Fruit fly (Drosophila melanogaster): ENCODE data around the gene vnd.

Gene vnd

DNA sequence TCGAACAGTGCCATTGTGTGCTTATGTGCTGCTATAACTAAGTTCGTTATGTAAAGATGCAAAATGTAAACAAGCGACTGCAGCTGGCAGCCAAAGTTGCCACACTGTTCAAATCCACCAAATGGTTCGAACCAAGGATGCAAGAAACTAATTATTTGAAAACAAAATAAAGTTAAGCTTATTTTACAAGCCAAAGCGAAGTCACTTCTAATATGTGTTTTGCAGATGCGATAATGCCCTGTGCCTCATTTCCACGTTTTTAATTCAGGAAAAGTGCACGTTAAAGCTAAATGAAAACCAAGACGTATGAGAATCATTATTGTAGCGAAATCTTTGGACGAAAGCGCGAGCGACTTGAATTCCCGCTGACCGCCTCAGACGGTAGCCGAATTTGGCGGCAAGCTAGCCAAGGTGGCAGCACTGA, 39.2 kb downstream of the vnd start, which contains the start of the genes CG13365 and Vsp37A (continued):
- peak; percentile 44 for TF ChIP-seq OdsH (GFP tag; optimal IDR thresholded peaks at IDR 0.05)
- TF ChIP-seq CG9139 (GFP tag; optimal IDR thresholded peaks at IDR 0.05), result no peak
- TF ChIP-seq CG16779 (tag; optimal IDR thresholded peaks at IDR 0.05), result no peak
- TF ChIP-seq CG6808 (GFP tag; optimal IDR thresholded peaks at IDR 0.05), result peak; percentile 64
- TF ChIP-seq Smox (GFP tag; optimal IDR thresholded peaks at IDR 0.05), result no peak
- TF ChIP-seq CG32006 (GFP tag; optimal IDR thresholded peaks at IDR 0.05), result no peak
- no peak for TF ChIP-seq Met (GFP tag; optimal IDR thresholded peaks at IDR 0.05)
- TF ChIP-seq CG10631 (GFP tag; optimal IDR thresholded peaks at IDR 0.05), result peak; percentile 41
- peak; percentile 25 for TF ChIP-seq Hr4 (GFP tag; optimal IDR thresholded peaks at IDR 0.05)
- no peak for TF ChIP-seq Ets96B (tag; optimal IDR thresholded peaks at IDR 0.05)

DNA sequence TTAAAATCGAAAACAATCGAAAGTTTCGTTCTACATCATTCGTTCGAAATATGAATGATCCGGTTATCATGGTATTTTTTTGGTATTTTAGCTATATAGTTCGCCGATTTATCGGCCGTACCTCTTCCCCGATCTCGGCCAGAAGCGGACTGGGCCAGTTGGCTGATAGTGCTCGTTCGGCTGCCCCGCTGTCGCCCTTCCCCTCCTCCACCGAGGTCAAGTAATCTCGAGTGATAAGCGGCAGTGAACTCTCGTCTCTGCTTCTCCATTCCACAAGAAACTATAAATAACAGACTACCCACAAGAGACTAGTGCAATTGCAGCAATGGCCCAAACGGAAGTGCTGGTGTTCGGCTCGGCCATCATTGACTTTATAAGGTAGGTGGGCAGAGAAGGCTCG, 41.4 kb downstream of the vnd start, which contains the start of gene CG13369:
Gene CG13369, plus strand, starts transcription at position 112 of the 400 bp plus-strand sequence.
- no peak for TF ChIP-seq CG10669 (GFP tag; optimal IDR thresholded peaks at IDR 0.05)
- no peak for TF ChIP-seq ss (GFP tag; optimal IDR thresholded peaks at IDR 0.05)
- TF ChIP-seq eg (GFP tag; IDR thresholded peaks at IDR 0.05), result no peak
- no peak for TF ChIP-seq CG4318 (GFP tag; optimal IDR thresholded peaks at IDR 0.05)
- no peak for TF ChIP-seq Ets96B (tag; optimal IDR thresholded peaks at IDR 0.05)
- no peak for TF ChIP-seq CG1621 (tag; optimal IDR thresholded peaks at IDR 0.05)
- TF ChIP-seq vri (GFP tag; optimal IDR thresholded peaks at IDR 0.05), result no peak
- no peak for TF ChIP-seq Eip93F (GFP tag; optimal IDR thresholded peaks at IDR 0.05)
- no peak for TF ChIP-seq Sox14 (GFP tag; optimal IDR thresholded peaks at IDR 0.05)
- no peak for TF ChIP-seq CG3919 (GFP tag; optimal IDR thresholded peaks at IDR 0.05)
- no peak for TF ChIP-seq fd85E (GFP tag; optimal IDR thresholded peaks at IDR 0.05)
- no peak for TF ChIP-seq CG6276 (GFP tag; optimal IDR thresholded peaks at IDR 0.05)
- no peak for TF ChIP-seq topi (GFP tag; optimal IDR thresholded peaks at IDR 0.05)
- no peak for TF ChIP-seq Hr38 (GFP tag; optimal IDR thresholded peaks at IDR 0.05)
- TF ChIP-seq dsx (GFP tag; optimal IDR thresholded peaks at IDR 0.05; ENCODE audit: poor library complexity, severe bottlenecking), result no peak
- no peak for TF ChIP-seq CG15336 (GFP tag; IDR thresholded peaks at IDR 0.05)
- no peak for TF ChIP-seq cyc (GFP tag; optimal IDR thresholded peaks at IDR 0.05)

DNA sequence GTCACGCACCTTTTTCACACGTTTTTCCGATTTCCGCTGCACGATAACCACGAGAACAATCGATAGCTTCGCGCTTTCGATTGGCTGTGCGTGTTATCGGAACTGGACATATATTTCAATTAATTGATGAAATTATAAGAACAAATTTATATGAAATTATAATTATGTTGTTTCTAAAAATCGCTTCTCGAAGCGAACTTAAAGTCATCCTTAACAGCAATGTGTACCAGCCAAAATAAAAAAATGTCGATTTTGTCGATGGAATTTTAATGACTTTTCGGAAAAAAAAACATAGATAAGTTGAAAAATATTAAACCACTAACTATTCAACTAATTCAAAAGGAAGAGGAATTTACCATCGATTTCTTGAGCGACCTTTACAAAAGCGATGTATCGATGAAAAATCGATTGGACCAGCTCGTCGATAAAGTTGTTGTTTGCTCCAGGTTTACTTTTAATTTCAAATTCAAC, 43.3 kb downstream of the vnd start, which contains the start of the genes CG13364 and Hinfp:
Gene CG13364, minus strand, starts transcription at position 47 of the 471 bp plus-strand sequence.
Gene Hinfp, plus strand, starts transcription at position 386 of the 471 bp plus-strand sequence.
- TF ChIP-seq Met (GFP tag; optimal IDR thresholded peaks at IDR 0.05), result no peak
- no peak for TF ChIP-seq CG10669 (GFP tag; optimal IDR thresholded peaks at IDR 0.05)
- no peak for TF ChIP-seq CG6276 (GFP tag; optimal IDR thresholded peaks at IDR 0.05)
- no peak for TF ChIP-seq Smox (GFP tag; optimal IDR thresholded peaks at IDR 0.05)
- no peak for TF ChIP-seq Hr38 (GFP tag; optimal IDR thresholded peaks at IDR 0.05)
- TF ChIP-seq CG34406 (GFP tag; optimal IDR thresholded peaks at IDR 0.05), result no peak
- peak; percentile 73 for TF ChIP-seq Eip78C (GFP tag)
- TF ChIP-seq Eip75B (GFP tag; optimal IDR thresholded peaks at IDR 0.05), result no peak
- peak; percentile 6 for TF ChIP-seq topi (GFP tag; optimal IDR thresholded peaks at IDR 0.05)
- no peak for TF ChIP-seq CG8632 (GFP tag; optimal IDR thresholded peaks at IDR 0.05)
- peak in 1 of 2 experiments; percentile 18 for TF ChIP-seq ss (GFP tag; optimal IDR thresholded peaks at IDR 0.05)
- no peak for TF ChIP-seq vri (GFP tag; optimal IDR thresholded peaks at IDR 0.05)
- TF ChIP-seq Gug (GFP tag; IDR thresholded peaks at IDR 0.05), result no peak
- no peak for TF ChIP-seq Blimp-1 (GFP tag; optimal IDR thresholded peaks at IDR 0.05)
- TF ChIP-seq Hr39 (GFP tag; optimal IDR thresholded peaks at IDR 0.05), result no peak
- no peak for TF ChIP-seq CG32006 (GFP tag; optimal IDR thresholded peaks at IDR 0.05)
- TF ChIP-seq svp (GFP tag), result peak; percentile 47
- TF ChIP-seq fkh (GFP tag; optimal IDR thresholded peaks at IDR 0.05), result no peak
- no peak for TF ChIP-seq Ets21C (GFP tag; optimal IDR thresholded peaks at IDR 0.05)
- no peak for TF ChIP-seq CG6854 (GFP tag; optimal IDR thresholded peaks at IDR 0.05)
- no peak for TF ChIP-seq CG8119 (GFP tag; IDR thresholded peaks at IDR 0.05)
- TF ChIP-seq lz (GFP tag; optimal IDR thresholded peaks at IDR 0.05), result peak; percentile 12
- no peak for TF ChIP-seq Lpt (GFP tag; optimal IDR thresholded peaks at IDR 0.05)
- TF ChIP-seq salr (GFP tag; optimal IDR thresholded peaks at IDR 0.05), result no peak
- TF ChIP-seq CG8319 (GFP tag; optimal IDR thresholded peaks at IDR 0.05), result no peak
- no peak for TF ChIP-seq CG11294 (GFP tag; IDR thresholded peaks at IDR 0.05)
- no peak for TF ChIP-seq Hr4 (GFP tag; optimal IDR thresholded peaks at IDR 0.05)
- no peak for TF ChIP-seq OdsH (GFP tag; optimal IDR thresholded peaks at IDR 0.05)
- TF ChIP-seq CG9139 (GFP tag; optimal IDR thresholded peaks at IDR 0.05), result no peak
- no peak for TF ChIP-seq Sox15 (GFP tag; optimal IDR thresholded peaks at IDR 0.05)
- no peak for TF ChIP-seq achi (GFP tag; optimal IDR thresholded peaks at IDR 0.05)
- TF ChIP-seq fd85E (GFP tag; optimal IDR thresholded peaks at IDR 0.05), result no peak
- TF ChIP-seq CG15336 (GFP tag; IDR thresholded peaks at IDR 0.05), result no peak
- peak; percentile 3 for TF ChIP-seq esn (GFP tag; optimal IDR thresholded peaks at IDR 0.05)
- TF ChIP-seq eg (GFP tag; IDR thresholded peaks at IDR 0.05), result no peak

Measured in whole organism, prepupa.